ENCODE assay signal across 3 fruit fly cellular contexts in the genomic region with DNA sequence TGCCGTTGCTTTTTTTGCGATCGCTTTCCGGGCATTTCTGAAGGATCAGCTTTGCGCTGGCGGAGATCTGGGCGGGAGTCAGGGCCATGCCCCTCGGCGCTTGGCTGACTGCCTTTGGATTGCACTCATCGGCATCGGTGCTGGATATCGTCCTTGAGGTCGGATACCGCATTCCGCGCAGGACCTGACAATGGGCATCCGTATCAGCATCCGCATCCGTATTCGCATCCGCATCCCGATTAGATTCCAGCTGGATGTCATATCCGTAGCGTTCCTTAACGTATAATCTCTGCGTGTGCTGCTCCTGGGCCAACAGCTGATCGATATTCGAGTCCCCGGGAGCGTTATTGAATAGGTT.
TF ChIP-seq lines count a peak whose summit lies in the region.

No protein-coding gene starts in this region.

- no peak for TF ChIP-seq CTCF in whole organism, embryonic (GFP tag; optimal IDR thresholded peaks at IDR 0.05; lab: Kevin White, UChicago)

TF ChIP-seq in whole organism, embryonic, 481 proteins besides CTCF, POLR2A, EP300 and RAD21 (continues in another document):
- TF ChIP-seq Ptx1 (GFP tag; IDR thresholded peaks at IDR 0.05; lab: Robert Waterston, UW) (no peak), Dbx (GFP tag; IDR thresholded peaks at IDR 0.05; lab: Robert Waterston, UW) (0 out of 3 replicates have a peak, but pooled peaks have one; percentile 15), ftz-f1 (GFP tag; optimal IDR thresholded peaks at IDR 0.05; lab: Kevin White, UChicago) (no peak), vnd (GFP tag; IDR thresholded peaks at IDR 0.05; lab: Robert Waterston, UW; ENCODE audit: partially characterized antibody) (no peak), fu2 (GFP tag; optimal IDR thresholded peaks at IDR 0.05; lab: Kevin White, UChicago) (no peak), CG10321 (GFP tag; IDR thresholded peaks at IDR 0.05; lab: Robert Waterston, UW) (0 out of 2 replicates have a peak, but pooled peaks have one; percentile 24), tap (tag; optimal IDR thresholded peaks at IDR 0.05; lab: Kevin White, UChicago) (no peak), croc (GFP tag; conservative IDR thresholded peaks at IDR 0.05; lab: Robert Waterston, UW) (no peak), crp (GFP tag; optimal IDR thresholded peaks at IDR 0.05; lab: Kevin White, UChicago) (no peak), CG14050 (GFP tag; IDR thresholded peaks at IDR 0.05; lab: Robert Waterston, UW) (no peak), oc (tag; optimal IDR thresholded peaks at IDR 0.05; lab: Kevin White, UChicago) (no peak), CG12155 (GFP tag; optimal IDR thresholded peaks at IDR 0.05; lab: Kevin White, UChicago) (no peak), CG16815 (GFP tag; optimal IDR thresholded peaks at IDR 0.05; lab: Kevin White, UChicago) (no peak), CG10959 (GFP tag; IDR thresholded peaks at IDR 0.05; lab: Robert Waterston, UW) (no peak), chn (GFP tag; optimal IDR thresholded peaks at IDR 0.05; lab: Kevin White, UChicago) (no peak), CG12071 (GFP tag; optimal IDR thresholded peaks at IDR 0.05; lab: Kevin White, UChicago) (no peak), mld (GFP tag; IDR thresholded peaks at IDR 0.05; lab: Robert Waterston, UW; ENCODE audit: partially characterized antibody) (0 out of 3 replicates have a peak, but pooled peaks have one; percentile 29), CG3407 (GFP tag; optimal IDR thresholded peaks at IDR 0.05; lab: Kevin White, UChicago) (no peak), CG8089 (GFP tag; optimal IDR thresholded peaks at IDR 0.05; lab: Kevin White, UChicago) (no peak), Stat92E (GFP tag; optimal IDR thresholded peaks at IDR 0.05; lab: Kevin White, UChicago) (no peak), CG2712 (tag; optimal IDR thresholded peaks at IDR 0.05; lab: Kevin White, UChicago) (no peak), hbn (GFP tag; IDR thresholded peaks at IDR 0.05; lab: Robert Waterston, UW; ENCODE audit: partially characterized antibody) (no peak), CG11504 (tag; optimal IDR thresholded peaks at IDR 0.05; lab: Kevin White, UChicago) (no peak), disco-r (GFP tag; optimal IDR thresholded peaks at IDR 0.05; lab: Kevin White, UChicago) (no peak), CG3847 (GFP tag; IDR thresholded peaks at IDR 0.05; lab: Robert Waterston, UW) (0 out of 2 replicates have a peak, but pooled peaks have one; percentile 4), gcm (GFP tag; optimal IDR thresholded peaks at IDR 0.05; lab: Kevin White, UChicago) (no peak), CG12104 (GFP tag; optimal IDR thresholded peaks at IDR 0.05; lab: Kevin White, UChicago) (no peak), maf-S (GFP tag; optimal IDR thresholded peaks at IDR 0.05; lab: Kevin White, UChicago) (no peak)

TF ChIP-seq in whole organism, prepupa, 60 proteins besides CTCF, POLR2A, EP300 and RAD21:
- TF ChIP-seq CG6163 (GFP tag; IDR thresholded peaks at IDR 0.05; lab: Robert Waterston, UW), result peak; percentile 19; the same call in 1 of the 3 replicates
- TF ChIP-seq lz (GFP tag; optimal IDR thresholded peaks at IDR 0.05; lab: Kevin White, UChicago), result no peak
- TF ChIP-seq CG15336 (GFP tag; IDR thresholded peaks at IDR 0.05; lab: Robert Waterston, UW), result no peak
- TF ChIP-seq cyc (GFP tag; optimal IDR thresholded peaks at IDR 0.05; lab: Kevin White, UChicago), result no peak
- TF ChIP-seq Hr39 (GFP tag; optimal IDR thresholded peaks at IDR 0.05; lab: Kevin White, UChicago), result no peak
- no peak for TF ChIP-seq Blimp-1 (GFP tag; optimal IDR thresholded peaks at IDR 0.05; lab: Kevin White, UChicago)

TF ChIP-seq in whole organism, pupa, 21 proteins besides CTCF, POLR2A, EP300 and RAD21:
- TF ChIP-seq D1 (tag; optimal IDR thresholded peaks at IDR 0.05; lab: Kevin White, UChicago) (no peak), fd96Ca (GFP tag; IDR thresholded peaks at IDR 0.05; lab: Robert Waterston, UW) (peak; percentile 63; the same call in 2 of the 3 replicates)
